Worm (Caenorhabditis elegans) whole organism, midembryonic: Measurements from ENCODE around the gene exos-4.2.

Experiments
- T22C8.4 ChIP-seq: fragments of 200-800 bp; sonication (Bioruptor generic); IDR thresholded peaks from 2 replicates; pipeline ENCODE4 v1.3.6; 2022; ENCODE audit warnings: missing genetic modification characterization, missing compliant biosample characterization
- cog-1 ChIP-seq: sonication (generic microtip); optimal IDR thresholded peaks from 2 replicates; lab custom pipeline; 2016; ENCODE audit warnings: missing genetic modification characterization, missing compliant biosample characterization
- flt-1 ChIP-seq: fragments of 200-800 bp; sonication (Bioruptor generic); IDR thresholded peaks from 2 replicates; pipeline ENCODE4 v1.3.6; 2022; ENCODE audit warnings: missing genetic modification characterization, missing compliant biosample characterization
- klf-2 ChIP-seq: fragments of 200-800 bp; sonication (Bioruptor generic); conservative IDR thresholded peaks from 2 replicates; pipeline ENCODE4 v1.3.6; 2022; ENCODE audit warnings: missing genetic modification reagents, missing genetic modification characterization, missing compliant biosample characterization
- med-1 ChIP-seq: sonication (generic microtip); optimal IDR thresholded peaks from 2 replicates; lab custom pipeline; 2017; ENCODE audit warnings: missing genetic modification characterization, mild to moderate bottlenecking, missing compliant biosample characterization, antibody characterized with exemption, missing genetic modification reagents; ENCODE audit not compliant: insufficient read depth
- ref-1 ChIP-seq: fragments of 200-800 bp; sonication (Bioruptor generic); conservative IDR thresholded peaks from 2 replicates; pipeline ENCODE4 v1.3.6; 2022; ENCODE audit warnings: missing genetic modification reagents, missing genetic modification characterization, missing compliant biosample characterization
- tab-1 ChIP-seq: fragments of 200-800 bp; sonication (Bioruptor generic); IDR thresholded peaks from 2 replicates; pipeline ENCODE4 v1.3.6; 2022; ENCODE audit warnings: missing genetic modification characterization, missing compliant biosample characterization
- ztf-23 ChIP-seq: fragments of 200-800 bp; sonication (Bioruptor generic); IDR thresholded peaks from 2 replicates; pipeline ENCODE4 v1.3.6; 2022; ENCODE audit warnings: missing genetic modification reagents, missing genetic modification characterization, missing compliant biosample characterization
- ztf-29 ChIP-seq: fragments of 200-800 bp; sonication (Bioruptor generic); IDR thresholded peaks from 2 replicates; pipeline ENCODE4 v1.3.6; 2022; ENCODE audit warnings: missing genetic modification reagents, missing genetic modification characterization, missing compliant biosample characterization

exos-4.2 gene

ce11 chrIII:853414-853813 is 6.6 kb upstream of the exos-4.2 start:
- TF ChIP-seq ref-1 (GFP tag; lab: Robert Waterston, UW) (no peak), med-1 (GFP tag; lab: Kevin White, UChicago) (no peak), klf-2 (no peak)

- no peak for TF ChIP-seq med-1 (GFP tag; lab: Kevin White, UChicago)
- no peak for TF ChIP-seq klf-2
- no peak for TF ChIP-seq cog-1 (tag; lab: Kevin White, UChicago)
- TF ChIP-seq ztf-23 (GFP tag; lab: Robert Waterston, UW), result no peak
- no peak for TF ChIP-seq tab-1 (GFP tag; lab: Robert Waterston, UW)
- no peak for TF ChIP-seq T22C8.4 (GFP tag; lab: Robert Waterston, UW)
- no peak for TF ChIP-seq ztf-29 (GFP tag; lab: Robert Waterston, UW)
- no peak for TF ChIP-seq flt-1 (GFP tag; lab: Robert Waterston, UW)
- TF ChIP-seq ref-1 (GFP tag; lab: Robert Waterston, UW), result no peak
These were observed 6.1 kb upstream of the exos-4.2 start, which contains the start of the genes rnp-5 and tag-51 for ce11 chrIII:853859-854359. Gene rnp-5, minus strand, starts transcription at chrIII:853909. Gene tag-51, plus strand, starts transcription at chrIII:854221.

ce11 chrIII:856260-856659 is 3.7 kb upstream of the exos-4.2 start, which contains the start of gene K02F3.12:
Gene K02F3.12, plus strand, starts transcription at chrIII:856560.
- TF ChIP-seq cog-1 (tag; lab: Kevin White, UChicago), result no peak
- no peak for TF ChIP-seq flt-1 (GFP tag; lab: Robert Waterston, UW)
- TF ChIP-seq klf-2, result no peak
- no peak for TF ChIP-seq tab-1 (GFP tag; lab: Robert Waterston, UW)
- no peak for TF ChIP-seq med-1 (GFP tag; lab: Kevin White, UChicago)
- no peak for TF ChIP-seq ref-1 (GFP tag; lab: Robert Waterston, UW)
- no peak for TF ChIP-seq ztf-29 (GFP tag; lab: Robert Waterston, UW)

ce11 chrIII:856908-857307 is 3.1 kb upstream of the exos-4.2 start:
- no peak for TF ChIP-seq med-1 (GFP tag; lab: Kevin White, UChicago)
- TF ChIP-seq tab-1 (GFP tag; lab: Robert Waterston, UW), result no peak
- no peak for TF ChIP-seq ztf-23 (GFP tag; lab: Robert Waterston, UW)
- TF ChIP-seq T22C8.4 (GFP tag; lab: Robert Waterston, UW), result no peak
- TF ChIP-seq klf-2, result no peak
- TF ChIP-seq flt-1 (GFP tag; lab: Robert Waterston, UW), result no peak
- no peak for TF ChIP-seq cog-1 (tag; lab: Kevin White, UChicago)
- TF ChIP-seq ztf-29 (GFP tag; lab: Robert Waterston, UW), result no peak
- TF ChIP-seq ref-1 (GFP tag; lab: Robert Waterston, UW), result no peak

ce11 chrIII:861819-862356 is 1.9 kb downstream of the exos-4.2 start, which contains the start of gene arx-4:
Gene arx-4, plus strand, starts transcription at chrIII:862306.
- TF ChIP-seq cog-1 (tag; lab: Kevin White, UChicago) (no peak), flt-1 (GFP tag; lab: Robert Waterston, UW) (no peak), ref-1 (GFP tag; lab: Robert Waterston, UW) (no peak), ztf-29 (GFP tag; lab: Robert Waterston, UW) (no peak), klf-2 (no peak), T22C8.4 (GFP tag; lab: Robert Waterston, UW) (no peak), ztf-23 (GFP tag; lab: Robert Waterston, UW) (no peak), tab-1 (GFP tag; lab: Robert Waterston, UW) (no peak), med-1 (GFP tag; lab: Kevin White, UChicago) (no peak)

- TF ChIP-seq T22C8.4 (GFP tag; lab: Robert Waterston, UW) (no peak), ztf-23 (GFP tag; lab: Robert Waterston, UW) (no peak), med-1 (GFP tag; lab: Kevin White, UChicago) (no peak), ref-1 (GFP tag; lab: Robert Waterston, UW) (no peak), ztf-29 (GFP tag; lab: Robert Waterston, UW) (no peak), tab-1 (GFP tag; lab: Robert Waterston, UW) (no peak), cog-1 (tag; lab: Kevin White, UChicago) (no peak)
These were observed 8.9 kb downstream of the exos-4.2 start for ce11 chrIII:868866-869265.

DNA sequence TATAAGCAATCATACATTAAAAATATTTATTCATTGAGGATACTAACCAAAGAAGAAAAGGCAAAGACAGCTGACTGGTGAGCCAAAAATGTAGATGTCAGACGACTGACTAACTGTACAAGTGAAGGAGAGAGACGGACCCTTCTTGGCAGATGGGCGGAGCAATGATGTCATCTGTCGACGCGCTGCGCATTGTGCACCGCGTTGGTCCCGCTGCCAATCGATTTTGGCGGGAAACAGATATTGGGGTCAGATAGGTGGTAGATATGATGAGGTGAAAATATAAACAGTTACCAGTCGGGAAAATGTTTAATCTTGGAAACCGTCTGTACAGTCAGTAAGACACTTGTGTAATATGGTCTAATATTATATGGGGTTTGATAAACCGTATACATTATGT is 9.9 kb downstream of the exos-4.2 start, which contains the start of gene T24C4.2:
TSS of gene T24C4.2 (minus strand) at position 101 of the 400 bp plus-strand sequence.
- TF ChIP-seq ztf-23 (GFP tag; lab: Robert Waterston, UW), result no peak
- TF ChIP-seq T22C8.4 (GFP tag; lab: Robert Waterston, UW), result 0 out of 2 replicates have a peak, but pooled peaks have one; percentile 19

DNA sequence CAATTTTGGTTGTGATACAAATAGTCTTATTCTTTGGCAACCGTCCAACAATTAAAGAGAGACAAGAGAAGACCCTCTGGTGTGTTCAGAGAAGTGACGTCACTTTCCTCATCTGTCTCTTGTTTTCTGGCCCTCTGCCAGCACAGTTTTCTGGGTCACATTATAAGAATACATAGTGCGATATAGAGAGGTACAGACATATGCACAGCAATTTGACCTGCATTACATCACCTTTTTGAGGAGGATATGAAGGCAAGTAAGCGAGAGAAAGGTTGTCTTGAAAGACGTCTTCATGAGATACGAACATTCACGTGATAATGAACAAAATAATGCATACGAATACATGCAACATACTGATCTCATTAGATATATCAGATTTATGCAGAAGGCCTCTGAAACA is 10.6 kb downstream of the exos-4.2 start:
- TF ChIP-seq tab-1 (GFP tag; lab: Robert Waterston, UW) (no peak), T22C8.4 (GFP tag; lab: Robert Waterston, UW) (no peak), med-1 (GFP tag; lab: Kevin White, UChicago) (no peak), klf-2 (no peak), flt-1 (GFP tag; lab: Robert Waterston, UW) (no peak), cog-1 (tag; lab: Kevin White, UChicago) (no peak), ztf-23 (GFP tag; lab: Robert Waterston, UW) (no peak), ref-1 (GFP tag; lab: Robert Waterston, UW) (no peak), ztf-29 (GFP tag; lab: Robert Waterston, UW) (no peak)

ce11 chrIII:872373-872772 is 12.4 kb downstream of the exos-4.2 start, which contains the start of the genes T24C4.3 and clc-20:
Gene T24C4.3, minus strand, starts transcription at chrIII:872473.
Gene clc-20, plus strand, starts transcription at chrIII:872583.
- TF ChIP-seq cog-1 (tag; lab: Kevin White, UChicago), result no peak
- no peak for TF ChIP-seq flt-1 (GFP tag; lab: Robert Waterston, UW)
- no peak for TF ChIP-seq klf-2
